Worm (Caenorhabditis elegans) whole organism, L2 larva: Measurements from ENCODE around the gene C07G1.6.

Experiments
- egl-27 ChIP-seq: sonication (generic microtip); optimal IDR thresholded peaks from 3 replicates; lab custom pipeline; 2017; ENCODE audit warnings: missing biosample characterization, missing genetic modification reagents, missing genetic modification characterization
- fos-1 ChIP-seq: fragments of 150-350 bp; optimal IDR thresholded peaks from 2 replicates; lab custom pipeline; 2014; ENCODE audit warnings: missing biosample characterization, missing genetic modification characterization
- lin-11 ChIP-seq: fragments of 150-350 bp; sonication (generic microtip); optimal IDR thresholded peaks from 2 replicates; lab custom pipeline; 2014; ENCODE audit warnings: missing biosample characterization, missing genetic modification characterization, inconsistent platforms, mixed read lengths
- mdl-1 ChIP-seq, 2 experiments: fragments of 150-350 bp in 1 of 2; sonication (generic microtip) in 1 of 2; optimal IDR thresholded peaks; 2 replicates each; lab custom pipeline; 2017; ENCODE audit warnings: missing biosample characterization in 2 of 2, missing genetic modification characterization in 2 of 2
- nhr-237 ChIP-seq: fragments of 150-350 bp; optimal IDR thresholded peaks from 2 replicates; lab custom pipeline; 2014; ENCODE audit warnings: missing biosample characterization, missing genetic modification characterization

- TF ChIP-seq nhr-237 = no peak
- TF ChIP-seq egl-27 (tag; lab: Kevin White, UChicago) = no peak
- no peak for TF ChIP-seq fos-1 (tag; lab: Kevin White, UChicago)
- no peak for TF ChIP-seq mdl-1 (tag; optimal IDR thresholded peaks at IDR 0.05; lab: Kevin White, UChicago)
- TF ChIP-seq lin-11 (tag; lab: Kevin White, UChicago) = no peak
Measured at ce11 chrIV:8168660-8169059, 41.5 kb downstream of the C07G1.6 start, which contains the start of gene clec-52.
